Worm (Caenorhabditis elegans): ENCODE data around the gene efn-2.

Gene efn-2

DNA sequence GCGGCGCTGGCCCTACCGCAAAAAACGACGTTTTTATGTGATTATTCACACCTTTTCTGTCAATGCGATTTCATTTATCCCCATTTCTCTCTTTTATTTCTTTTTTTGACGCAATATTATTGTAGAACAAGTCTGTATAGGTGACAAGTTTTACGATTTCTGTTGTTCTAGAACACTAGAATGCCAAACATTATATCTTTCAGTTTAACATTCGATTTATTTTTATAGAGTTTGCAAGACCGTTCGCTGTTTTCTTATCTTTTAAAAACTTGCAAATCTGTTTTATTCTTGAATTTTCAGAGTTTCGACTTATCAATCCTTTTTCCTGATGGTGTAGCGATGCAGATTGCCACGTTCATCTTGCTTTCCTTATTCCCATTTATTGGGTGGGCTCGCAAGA is at the start of gene efn-2:
efn-2 (plus strand) TSS at position 301 of the 400 bp plus-strand sequence.
- TF ChIP-seq ztf-1 (GFP tag; conservative IDR thresholded peaks at IDR 0.05): no peak
- TF ChIP-seq mbf-1 (tag; optimal IDR thresholded peaks at IDR 0.05): no peak
- TF ChIP-seq C34F6.9 (tag; optimal IDR thresholded peaks at IDR 0.05): no peak
- TF ChIP-seq unc-55 (GFP tag; optimal IDR thresholded peaks at IDR 0.05): no peak
- TF ChIP-seq aly-2 (tag; optimal IDR thresholded peaks at IDR 0.05): no peak
- TF ChIP-seq sma-9 (GFP tag; optimal IDR thresholded peaks at IDR 0.05): no peak
- no peak for TF ChIP-seq sma-9 (tag; optimal IDR thresholded peaks at IDR 0.05)
- no peak for TF ChIP-seq peb-1 (tag; optimal IDR thresholded peaks at IDR 0.05)
- TF ChIP-seq nhr-23 (tag; optimal IDR thresholded peaks at IDR 0.05): no peak
- TF ChIP-seq fos-1 (tag; optimal IDR thresholded peaks at IDR 0.05): no peak
- no peak for TF ChIP-seq nhr-10 (tag; optimal IDR thresholded peaks at IDR 0.05)
- TF ChIP-seq R02D3.7 (tag; optimal IDR thresholded peaks at IDR 0.05): no peak
- TF ChIP-seq lin-11 (tag; optimal IDR thresholded peaks at IDR 0.05): no peak
- TF ChIP-seq nhr-237 (tag; optimal IDR thresholded peaks at IDR 0.05): no peak
- TF ChIP-seq ceh-82 (tag; optimal IDR thresholded peaks at IDR 0.05): no peak
- TF ChIP-seq snpc-4 (tag; optimal IDR thresholded peaks at IDR 0.05): no peak
- no peak for TF ChIP-seq nhr-11 (tag; optimal IDR thresholded peaks at IDR 0.05)
- TF ChIP-seq zag-1 (tag; optimal IDR thresholded peaks at IDR 0.05): no peak
- no peak for TF ChIP-seq nhr-77 (tag; optimal IDR thresholded peaks at IDR 0.05)
- no peak for TF ChIP-seq nhr-25 (tag; optimal IDR thresholded peaks at IDR 0.05)

DNA sequence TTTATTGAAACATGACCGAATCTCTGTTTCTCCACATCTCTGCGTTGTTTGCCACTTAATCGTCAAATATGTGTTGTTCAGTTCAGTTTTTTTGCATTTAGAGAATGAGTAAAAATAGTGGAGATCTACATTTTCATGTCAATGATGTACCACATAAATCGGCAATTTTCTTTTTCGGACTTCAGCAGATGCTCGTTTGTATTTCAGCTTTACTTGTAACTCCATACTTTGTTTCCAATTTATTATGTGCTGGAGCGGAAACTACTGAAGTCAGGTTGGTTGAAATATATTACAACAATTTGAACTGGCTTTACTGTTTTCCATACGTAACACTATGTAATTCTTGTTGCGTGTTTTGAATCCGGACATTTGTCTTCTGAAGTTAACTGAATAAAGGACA is 45.5 kb upstream of the efn-2 start, which contains the start of gene T07G12.2:
T07G12.2 (plus strand) TSS at position 62 of the 400 bp plus-strand sequence.
- no peak for TF ChIP-seq blmp-1 (tag; optimal IDR thresholded peaks at IDR 0.05; ENCODE audit: insufficient read depth)
- TF ChIP-seq mab-5 (tag; optimal IDR thresholded peaks at IDR 0.05): no peak
- TF ChIP-seq ceh-82 (tag; optimal IDR thresholded peaks at IDR 0.05): no peak
- TF ChIP-seq R02D3.7 (tag; optimal IDR thresholded peaks at IDR 0.05): no peak
- no peak for TF ChIP-seq lsy-2 (tag; optimal IDR thresholded peaks at IDR 0.05)
- no peak for TF ChIP-seq snpc-4 (tag; optimal IDR thresholded peaks at IDR 0.05)
- TF ChIP-seq nhr-129 (tag; optimal IDR thresholded peaks at IDR 0.05): no peak
- TF ChIP-seq unc-62 (GFP tag; optimal IDR thresholded peaks at IDR 0.05): no peak
- TF ChIP-seq nhr-237 (tag; optimal IDR thresholded peaks at IDR 0.05): no peak
- no peak for TF ChIP-seq peb-1 (tag; optimal IDR thresholded peaks at IDR 0.05)
- no peak for TF ChIP-seq ztf-4 (tag; optimal IDR thresholded peaks at IDR 0.05)
- TF ChIP-seq dmd-4 (tag; optimal IDR thresholded peaks at IDR 0.05): no peak
- no peak for TF ChIP-seq lin-13 (GFP tag; optimal IDR thresholded peaks at IDR 0.05)
- TF ChIP-seq C34F6.9 (tag; optimal IDR thresholded peaks at IDR 0.05): no peak
- no peak for TF ChIP-seq aly-2 (tag; optimal IDR thresholded peaks at IDR 0.05)
- TF ChIP-seq ama-1 (optimal IDR thresholded peaks at IDR 0.05): no peak
- TF ChIP-seq F13H6.1 (tag; optimal IDR thresholded peaks at IDR 0.05): no peak
- TF ChIP-seq alr-1 (tag; optimal IDR thresholded peaks at IDR 0.05): no peak
- TF ChIP-seq nhr-25 (tag; optimal IDR thresholded peaks at IDR 0.05): no peak
- no peak for TF ChIP-seq elt-3 (tag; optimal IDR thresholded peaks at IDR 0.05)

DNA sequence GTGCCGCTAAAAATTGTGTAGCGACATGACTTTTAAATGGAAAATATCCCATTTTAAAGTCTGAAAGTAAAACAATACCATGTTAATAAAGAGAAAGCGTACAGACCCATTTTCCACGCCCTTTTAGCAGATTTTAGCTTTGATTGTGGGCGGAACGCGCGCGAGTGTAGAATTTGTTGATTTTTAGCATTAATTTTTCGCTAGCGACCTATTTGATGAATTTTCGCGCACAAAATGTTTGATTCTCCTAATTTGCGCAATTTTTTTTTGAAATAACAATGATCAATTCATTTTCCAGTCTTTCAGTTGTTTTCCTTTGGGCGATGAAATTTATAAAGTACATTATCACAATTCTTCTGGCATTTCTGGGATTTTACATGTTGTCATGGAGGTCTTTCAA is 42.5 kb upstream of the efn-2 start, which contains the start of gene T07G12.3:
T07G12.3 (plus strand) TSS at position 301 of the 400 bp plus-strand sequence.
- TF ChIP-seq nhr-6 (tag; optimal IDR thresholded peaks at IDR 0.05) (no peak), dmd-4 (tag; optimal IDR thresholded peaks at IDR 0.05) (no peak), R02D3.7 (tag; optimal IDR thresholded peaks at IDR 0.05) (no peak), sem-4 (tag; optimal IDR thresholded peaks at IDR 0.05) (no peak), nhr-25 (tag; optimal IDR thresholded peaks at IDR 0.05) (no peak), ztf-1 (GFP tag; conservative IDR thresholded peaks at IDR 0.05) (no peak), nhr-23 (tag; optimal IDR thresholded peaks at IDR 0.05) (no peak), nhr-10 (tag; optimal IDR thresholded peaks at IDR 0.05) (no peak)

DNA sequence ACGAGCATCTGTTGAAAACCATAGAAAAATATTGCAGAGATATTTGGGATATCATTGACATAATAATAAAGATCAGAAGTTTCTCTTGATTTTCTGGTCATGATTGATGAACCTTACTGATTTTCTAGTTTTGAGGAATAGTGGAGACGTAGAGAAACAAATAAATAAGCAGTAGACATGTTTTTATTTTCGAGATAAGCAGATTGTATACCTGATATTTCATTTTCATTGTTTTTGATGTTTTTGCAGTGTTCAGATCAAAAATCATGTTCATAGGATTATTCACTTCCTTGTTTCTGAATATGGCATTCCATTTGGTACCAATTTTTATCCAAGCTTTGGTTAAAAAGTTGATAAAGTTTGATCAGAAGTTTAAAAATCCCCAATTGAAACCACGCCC is 37.6 kb upstream of the efn-2 start, which contains the start of gene T07G12.4:
T07G12.4 (minus strand) TSS at position 101 of the 400 bp plus-strand sequence.
- no peak for TF ChIP-seq nhr-6 (tag; optimal IDR thresholded peaks at IDR 0.05)
- TF ChIP-seq skn-1 (tag; optimal IDR thresholded peaks at IDR 0.05): no peak
- TF ChIP-seq F13H6.1 (tag; optimal IDR thresholded peaks at IDR 0.05): no peak
- no peak for TF ChIP-seq sma-3 (GFP tag; optimal IDR thresholded peaks at IDR 0.05)
- TF ChIP-seq fos-1 (tag; optimal IDR thresholded peaks at IDR 0.05): no peak
- TF ChIP-seq mab-5 (tag; optimal IDR thresholded peaks at IDR 0.05): no peak
- TF ChIP-seq dmd-4 (tag; optimal IDR thresholded peaks at IDR 0.05): no peak
- TF ChIP-seq nhr-10 (tag; optimal IDR thresholded peaks at IDR 0.05): no peak
